Fruit fly (Drosophila melanogaster) whole organism, adult: ENCODE results near the gene Pus10.

Source experiments
- CG11617 ChIP-seq: fragments of 200-800 bp; sonication (Bioruptor generic); optimal IDR thresholded peaks from 2 replicates; lab custom pipeline; 2017; ENCODE audit warnings: mild to moderate bottlenecking, missing biosample characterization, missing genetic modification reagents, missing genetic modification characterization
- CG12768 ChIP-seq: fragments of 200-800 bp; sonication (Bioruptor generic); optimal IDR thresholded peaks from 2 replicates; lab custom pipeline; 2017; ENCODE audit warnings: missing biosample characterization, missing genetic modification characterization, mild to moderate bottlenecking, moderate library complexity, missing genetic modification reagents
- CG14711 ChIP-seq: fragments of 200-800 bp; sonication (Bioruptor generic); optimal IDR thresholded peaks from 2 replicates; lab custom pipeline; 2018; ENCODE audit warnings: missing biosample characterization, mild to moderate bottlenecking, missing genetic modification characterization, moderate library complexity
- CG1620 ChIP-seq: fragments of 200-800 bp; sonication (Bioruptor generic); optimal IDR thresholded peaks from 2 replicates; lab custom pipeline; 2016; ENCODE audit warnings: missing biosample characterization, missing genetic modification characterization
- CG33017 ChIP-seq: fragments of 200-800 bp; sonication (Bioruptor generic); optimal IDR thresholded peaks from 2 replicates; lab custom pipeline; 2018; ENCODE audit warnings: missing biosample characterization, mild to moderate bottlenecking, missing genetic modification characterization, moderate library complexity
- CG5204 ChIP-seq: fragments of 200-800 bp; sonication (Bioruptor generic); optimal IDR thresholded peaks from 2 replicates; lab custom pipeline; 2016; ENCODE audit warnings: missing biosample characterization, missing genetic modification characterization
- CG7045 ChIP-seq: fragments of 200-800 bp; sonication (Bioruptor generic); optimal IDR thresholded peaks from 2 replicates; lab custom pipeline; 2017; ENCODE audit warnings: missing biosample characterization, mild to moderate bottlenecking, missing genetic modification characterization
- CG7101 ChIP-seq: fragments of 200-800 bp; sonication (Bioruptor generic); optimal IDR thresholded peaks from 2 replicates; lab custom pipeline; 2018; ENCODE audit warnings: missing biosample characterization, mild to moderate bottlenecking, missing genetic modification characterization, moderate library complexity
- Clk ChIP-seq: fragments of 200-800 bp; sonication (Bioruptor generic); optimal IDR thresholded peaks from 2 replicates; lab custom pipeline; 2017; ENCODE audit warnings: missing biosample characterization, missing genetic modification characterization
- Crg-1 ChIP-seq: fragments of 200-800 bp; sonication (Bioruptor generic); optimal IDR thresholded peaks from 2 replicates; lab custom pipeline; 2016; ENCODE audit warnings: missing biosample characterization, missing genetic modification characterization
- Hr96 ChIP-seq: fragments of 200-800 bp; sonication (Bioruptor generic); optimal IDR thresholded peaks from 2 replicates; lab custom pipeline; 2016; ENCODE audit warnings: missing biosample characterization, missing genetic modification characterization
- Mnt ChIP-seq: fragments of 200-800 bp; sonication (Bioruptor generic); optimal IDR thresholded peaks from 2 replicates; lab custom pipeline; 2016; ENCODE audit warnings: missing biosample characterization, mild to moderate bottlenecking, missing genetic modification characterization
- bab1 ChIP-seq: fragments of 200-800 bp; sonication (Bioruptor generic); optimal IDR thresholded peaks from 3 replicates; lab custom pipeline; 2019; ENCODE audit warnings: missing biosample characterization, mild to moderate bottlenecking, missing genetic modification characterization, moderate library complexity
- cic ChIP-seq: fragments of 200-800 bp; sonication (Bioruptor generic); optimal IDR thresholded peaks from 2 replicates; lab custom pipeline; 2017; ENCODE audit warnings: missing biosample characterization, mild to moderate bottlenecking, missing genetic modification characterization, moderate library complexity
- cnc ChIP-seq, 2 experiments: fragments of >200 bp; optimal IDR thresholded peaks; 2 replicates each; lab custom pipeline; 2017
- kay ChIP-seq: fragments of 200-800 bp; sonication (Bioruptor generic); peaks from one replicate; lab custom pipeline; 2016; ENCODE audit warnings: missing biosample characterization, missing genetic modification characterization, borderline replicate concordance
- ovo ChIP-seq: fragments of 200-800 bp; sonication (Bioruptor generic); optimal IDR thresholded peaks from 2 replicates; lab custom pipeline; 2016; ENCODE audit warnings: missing biosample characterization, missing genetic modification characterization
- pad ChIP-seq: fragments of 200-800 bp; sonication (Bioruptor generic); optimal IDR thresholded peaks from 3 replicates; lab custom pipeline; 2017; ENCODE audit warnings: missing biosample characterization, missing genetic modification characterization, mild to moderate bottlenecking, moderate library complexity, missing genetic modification reagents
- tj ChIP-seq: fragments of 200-800 bp; sonication (Bioruptor generic); optimal IDR thresholded peaks from 3 replicates; lab custom pipeline; 2017; ENCODE audit warnings: missing biosample characterization, mild to moderate bottlenecking, missing genetic modification characterization, moderate library complexity
- toe ChIP-seq: fragments of 200-800 bp; sonication (Bioruptor generic); optimal IDR thresholded peaks from 2 replicates; lab custom pipeline; 2016; ENCODE audit warnings: missing biosample characterization, missing genetic modification characterization

Pus10 gene

dm6 chr2L:122167-123006 is 32.7 kb downstream of the Pus10 start:
- no peak for TF ChIP-seq ovo (GFP tag; lab: Kevin White, UChicago)
- TF ChIP-seq pad (GFP tag; lab: Kevin White, UChicago) = no peak
- TF ChIP-seq cnc (optimal IDR thresholded peaks at IDR 0.05; lab: Kevin White, UChicago) = no peak
- TF ChIP-seq Clk (GFP tag; lab: Kevin White, UChicago) = no peak
- TF ChIP-seq kay (GFP tag; lab: Kevin White, UChicago) = peak; percentile 92

DNA sequence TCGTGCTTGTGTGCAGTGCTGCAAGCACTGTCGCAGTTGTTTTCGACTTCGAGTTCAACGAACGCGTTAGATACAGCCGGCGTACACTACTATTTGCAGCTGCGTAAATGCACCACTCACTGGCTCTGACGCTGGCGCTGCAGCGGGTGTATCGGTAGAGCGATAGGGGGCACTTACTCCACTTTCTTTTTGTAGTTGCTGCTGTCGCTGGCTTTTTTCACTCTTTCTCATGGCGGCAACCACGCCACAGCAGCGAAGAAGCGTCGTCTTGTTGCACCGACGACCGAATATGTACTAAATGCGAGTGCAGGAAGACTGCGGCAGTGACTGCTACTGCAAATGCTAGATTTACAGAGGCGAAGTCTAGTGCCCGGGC is 33.7 kb downstream of the Pus10 start, which contains the start of gene CG4822:
Gene CG4822, minus strand, starts transcription at position 299 of the 376 bp plus-strand sequence.
- no peak for TF ChIP-seq Crg-1 (GFP tag; lab: Kevin White, UChicago)
- no peak for TF ChIP-seq CG7101
- TF ChIP-seq CG1620 = no peak
- TF ChIP-seq ovo (GFP tag; lab: Kevin White, UChicago) = no peak

- no peak for TF ChIP-seq CG5204 (GFP tag; lab: Kevin White, UChicago)
- peak; percentile 77 for TF ChIP-seq kay (GFP tag; lab: Kevin White, UChicago)
- TF ChIP-seq cnc (optimal IDR thresholded peaks at IDR 0.05; lab: Kevin White, UChicago) = no peak
- TF ChIP-seq CG12768 (GFP tag; lab: Kevin White, UChicago) = peak; percentile 54
- TF ChIP-seq cic (GFP tag; lab: Kevin White, UChicago) = peak; percentile 74
- TF ChIP-seq CG1620 = no peak
These were observed 34.3 kb downstream of the Pus10 start for dm6 chr2L:120492-121455.

DNA sequence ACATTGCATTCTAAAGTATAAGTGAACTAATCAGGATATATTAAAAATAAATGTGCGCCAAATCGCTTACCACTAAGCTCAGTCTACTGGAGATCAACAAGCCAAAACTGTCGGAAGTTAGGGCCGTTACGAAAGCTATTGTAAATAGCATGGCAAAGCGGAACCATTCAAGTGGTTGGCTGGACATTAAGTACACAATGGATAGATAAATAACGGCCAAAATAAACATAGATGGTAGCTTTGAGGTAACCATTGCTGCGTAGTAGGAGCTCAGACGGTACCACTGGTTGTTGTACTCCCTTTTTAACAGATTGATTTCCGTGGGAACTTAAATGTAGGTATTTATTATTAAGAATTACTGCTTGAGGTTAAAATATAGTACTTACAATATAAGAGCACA is 37.4 kb downstream of the Pus10 start:
- no peak for TF ChIP-seq CG33017 (tag; lab: Kevin White, UChicago)
- peak; percentile 1 for TF ChIP-seq ovo (GFP tag; lab: Kevin White, UChicago)
- TF ChIP-seq kay (GFP tag; lab: Kevin White, UChicago) = peak; percentile 2

dm6 chr2L:116388-116787 is 38.7 kb downstream of the Pus10 start, which contains the start of gene CG13694:
TSS of gene CG13694 (minus strand) at chr2L:116488.
- TF ChIP-seq CG7045 (GFP tag; lab: Kevin White, UChicago) (no peak), pad (GFP tag; lab: Kevin White, UChicago) (no peak), CG11617 (GFP tag; lab: Kevin White, UChicago) (no peak), Crg-1 (GFP tag; lab: Kevin White, UChicago) (no peak), kay (GFP tag; lab: Kevin White, UChicago) (no peak), ovo (GFP tag; lab: Kevin White, UChicago) (no peak), Hr96 (GFP tag; lab: Kevin White, UChicago) (no peak), CG33017 (tag; lab: Kevin White, UChicago) (no peak), CG5204 (GFP tag; lab: Kevin White, UChicago) (no peak), cnc (optimal IDR thresholded peaks at IDR 0.05; lab: Kevin White, UChicago) (no peak), cic (GFP tag; lab: Kevin White, UChicago) (no peak), CG12768 (GFP tag; lab: Kevin White, UChicago) (no peak), CG14711 (no peak), Clk (GFP tag; lab: Kevin White, UChicago) (no peak), Mnt (GFP tag; lab: Kevin White, UChicago) (no peak), toe (GFP tag; lab: Kevin White, UChicago) (no peak)

- TF ChIP-seq kay (GFP tag; lab: Kevin White, UChicago) (peak; percentile 11), Mnt (GFP tag; lab: Kevin White, UChicago) (no peak), CG5204 (GFP tag; lab: Kevin White, UChicago) (no peak), toe (GFP tag; lab: Kevin White, UChicago) (no peak), CG33017 (tag; lab: Kevin White, UChicago) (no peak), Hr96 (GFP tag; lab: Kevin White, UChicago) (no peak), Crg-1 (GFP tag; lab: Kevin White, UChicago) (no peak), tj (peak; percentile 21), cic (GFP tag; lab: Kevin White, UChicago) (no peak), CG7045 (GFP tag; lab: Kevin White, UChicago) (no peak), cnc (optimal IDR thresholded peaks at IDR 0.05; lab: Kevin White, UChicago) (no peak), CG12768 (GFP tag; lab: Kevin White, UChicago) (no peak), ovo (GFP tag; lab: Kevin White, UChicago) (peak; percentile 88), CG14711 (no peak), CG7101 (no peak), CG11617 (GFP tag; lab: Kevin White, UChicago) (no peak), CG1620 (no peak), Clk (GFP tag; lab: Kevin White, UChicago) (no peak), pad (GFP tag; lab: Kevin White, UChicago) (no peak), bab1 (GFP tag; lab: Kevin White, UChicago) (peak; percentile 72)
These were observed 40.7 kb downstream of the Pus10 start, which contains the start of gene ND-15 for dm6 chr2L:114429-114828. TSS of gene ND-15 (plus strand) at chr2L:114726.
